Worm (Caenorhabditis elegans) whole organism, L1 larva: ENCODE results near the gene best-7.

Experiments
- aha-1 ChIP-seq: fragments of 150-350 bp; optimal IDR thresholded peaks from 2 replicates; lab custom pipeline; 2014; ENCODE audit warnings: missing biosample characterization, missing genetic modification characterization
- ceh-90 ChIP-seq: sonication (generic microtip); optimal IDR thresholded peaks from 2 replicates; lab custom pipeline; 2016; ENCODE audit warnings: missing genetic modification characterization, missing compliant biosample characterization
- egl-27 ChIP-seq, 2 experiments: fragments of 150-350 bp in 1 of 2; sonication (generic microtip); optimal IDR thresholded peaks; 3 replicates each; lab custom pipeline; 2017 to 2018; ENCODE audit warnings: missing biosample characterization in 2 of 2, missing genetic modification characterization in 2 of 2, missing genetic modification reagents in 2 of 2
- fkh-10 ChIP-seq: sonication (generic microtip); optimal IDR thresholded peaks from 2 replicates; lab custom pipeline; 2017; ENCODE audit warnings: missing biosample characterization, missing genetic modification reagents, missing genetic modification characterization
- nhr-11 ChIP-seq: fragments of 150-350 bp; optimal IDR thresholded peaks from 2 replicates; lab custom pipeline; 2014; ENCODE audit warnings: missing biosample characterization, missing genetic modification characterization
- nhr-237 ChIP-seq: fragments of 150-350 bp; optimal IDR thresholded peaks from 2 replicates; lab custom pipeline; 2014; ENCODE audit warnings: missing biosample characterization, missing genetic modification characterization
- nhr-77 ChIP-seq: fragments of 150-350 bp; optimal IDR thresholded peaks from 2 replicates; lab custom pipeline; 2014; ENCODE audit warnings: missing biosample characterization, missing genetic modification characterization
- rnt-1 ChIP-seq: sonication (generic microtip); optimal IDR thresholded peaks from 2 replicates; lab custom pipeline; 2016; ENCODE audit warnings: mild to moderate bottlenecking, missing genetic modification characterization, moderate library complexity, missing compliant biosample characterization
- sup-37 ChIP-seq: fragments of 200-800 bp; sonication (Bioruptor generic); optimal IDR thresholded peaks from 2 replicates; lab custom pipeline; 2018; ENCODE audit warnings: mild to moderate bottlenecking, missing genetic modification characterization, missing compliant biosample characterization
- unc-130 ChIP-seq: fragments of 150-350 bp; optimal IDR thresholded peaks from 2 replicates; lab custom pipeline; 2017; ENCODE audit warnings: missing biosample characterization, missing genetic modification characterization, inconsistent platforms
- xbp-1 ChIP-seq: sonication (generic microtip); optimal IDR thresholded peaks from 2 replicates; lab custom pipeline; 2016; ENCODE audit warnings: missing genetic modification characterization, missing compliant biosample characterization
- ztf-11 ChIP-seq, 2 experiments: sonication (generic microtip); optimal IDR thresholded peaks; 2 replicates each; lab custom pipeline; 2016 to 2017; ENCODE audit warnings: missing genetic modification characterization in 2 of 2, missing biosample characterization in 1 of 2, missing compliant biosample characterization in 1 of 2

DNA sequence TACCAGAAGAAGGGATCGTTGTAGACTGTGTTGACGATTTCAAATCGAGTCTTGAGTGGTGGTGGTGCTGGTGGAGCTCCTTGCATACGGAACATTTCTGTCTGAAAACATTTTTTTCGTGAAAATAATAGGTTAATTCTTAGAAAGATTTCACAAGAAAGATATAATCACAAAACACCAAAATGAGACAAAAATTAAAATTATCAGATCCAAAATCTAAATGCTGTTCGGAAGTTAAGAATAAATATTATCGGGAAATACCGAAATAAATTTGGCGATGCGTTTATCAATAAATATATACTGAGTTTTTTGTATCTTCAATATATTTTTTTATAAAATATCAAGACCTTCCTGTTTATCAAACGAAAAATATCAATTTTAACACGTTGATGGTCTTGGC, 51.6 kb downstream of the best-7 start, which contains the start of gene C08F8.9:
- no peak for TF ChIP-seq fkh-10 (GFP tag; lab: Kevin White, UChicago)
- TF ChIP-seq nhr-11 (tag; lab: Kevin White, UChicago): no peak
- no peak for TF ChIP-seq xbp-1 (tag; lab: Kevin White, UChicago)
- no peak for TF ChIP-seq ztf-11 (tag; optimal IDR thresholded peaks at IDR 0.05; lab: Kevin White, UChicago)
- no peak for TF ChIP-seq nhr-237 (tag; lab: Kevin White, UChicago)
- no peak for TF ChIP-seq nhr-77 (tag; lab: Kevin White, UChicago)
- TF ChIP-seq rnt-1 (tag; lab: Kevin White, UChicago): no peak
- no peak for TF ChIP-seq egl-27 (tag; optimal IDR thresholded peaks at IDR 0.05; lab: Kevin White, UChicago)
- no peak for TF ChIP-seq sup-37
- no peak for TF ChIP-seq unc-130 (tag; lab: Kevin White, UChicago)
- TF ChIP-seq ceh-90: no peak
- no peak for TF ChIP-seq aha-1 (tag; lab: Kevin White, UChicago)
